Worm (Caenorhabditis elegans): ENCODE measurements around the gene tyra-3.

Gene tyra-3

DNA sequence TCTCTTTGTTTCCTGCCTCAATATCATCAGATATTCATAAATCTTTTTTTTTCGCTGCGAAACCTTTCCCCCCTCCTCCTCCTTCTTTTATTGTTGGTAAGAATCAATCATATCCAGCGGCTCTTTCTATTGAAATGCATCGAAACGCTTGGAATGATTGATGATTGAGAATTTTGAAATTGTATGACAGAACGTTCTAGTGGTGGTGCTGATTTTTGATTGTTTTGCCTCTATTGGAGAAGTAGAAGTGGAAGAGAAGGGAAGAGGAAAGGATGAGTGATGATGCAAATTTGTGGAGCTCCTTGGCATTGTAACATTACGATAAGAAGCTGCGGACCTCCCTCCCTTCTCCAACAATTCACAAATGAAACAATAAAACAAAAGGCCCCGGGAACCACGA, 17.7 kb downstream of the tyra-3 start:
- TF ChIP-seq unc-55 (GFP tag; optimal IDR thresholded peaks at IDR 0.05) = peak; percentile 51
- TF ChIP-seq Y55F3AM.14 (GFP tag; optimal IDR thresholded peaks at IDR 0.05) = no peak
- TF ChIP-seq ama-1 (optimal IDR thresholded peaks at IDR 0.05) = no peak
- TF ChIP-seq fos-1 (tag; optimal IDR thresholded peaks at IDR 0.05) = no peak
- TF ChIP-seq aly-2 (tag; optimal IDR thresholded peaks at IDR 0.05) = no peak
- TF ChIP-seq mab-5 (tag; optimal IDR thresholded peaks at IDR 0.05) = peak; percentile 2
- no peak for TF ChIP-seq egl-27 (tag; optimal IDR thresholded peaks at IDR 0.05)

ce11 chrX:4969228-4969627, 21.4 kb downstream of the tyra-3 start, which contains the start of gene M03F4.6:
TSS of gene M03F4.6 (minus strand) at chrX:4969328.
- TF ChIP-seq skn-1 (tag; optimal IDR thresholded peaks at IDR 0.05) (no peak), nhr-10 (tag; optimal IDR thresholded peaks at IDR 0.05) (no peak), blmp-1 (tag; optimal IDR thresholded peaks at IDR 0.05; ENCODE audit: insufficient read depth) (peak; percentile 32), nhr-237 (tag; optimal IDR thresholded peaks at IDR 0.05) (no peak), C34F6.9 (tag; optimal IDR thresholded peaks at IDR 0.05) (peak; percentile 9), ztf-4 (tag; optimal IDR thresholded peaks at IDR 0.05) (peak; percentile 76), nhr-23 (tag; optimal IDR thresholded peaks at IDR 0.05) (no peak), sem-4 (tag; optimal IDR thresholded peaks at IDR 0.05) (peak; percentile 65), lin-11 (tag; optimal IDR thresholded peaks at IDR 0.05) (no peak), unc-39 (tag; optimal IDR thresholded peaks at IDR 0.05) (no peak), sma-9 (GFP tag; optimal IDR thresholded peaks at IDR 0.05) (peak; percentile 68), sma-9 (tag; optimal IDR thresholded peaks at IDR 0.05) (no peak), lin-13 (GFP tag; optimal IDR thresholded peaks at IDR 0.05) (peak; percentile 0), lsy-2 (tag; optimal IDR thresholded peaks at IDR 0.05) (peak in 1 of 2 experiments; percentile 54), elt-1 (tag; optimal IDR thresholded peaks at IDR 0.05) (no peak), dmd-4 (tag; optimal IDR thresholded peaks at IDR 0.05) (no peak), nhr-25 (tag; optimal IDR thresholded peaks at IDR 0.05) (no peak), peb-1 (tag; optimal IDR thresholded peaks at IDR 0.05) (no peak), nhr-129 (tag; optimal IDR thresholded peaks at IDR 0.05) (no peak), nhr-21 (tag; optimal IDR thresholded peaks at IDR 0.05) (peak; percentile 20), alr-1 (tag; optimal IDR thresholded peaks at IDR 0.05) (no peak)

- TF ChIP-seq ztf-1 (GFP tag; conservative IDR thresholded peaks at IDR 0.05) (no peak), nhr-77 (tag; optimal IDR thresholded peaks at IDR 0.05) (no peak), fos-1 (tag; optimal IDR thresholded peaks at IDR 0.05) (no peak), elt-1 (tag; optimal IDR thresholded peaks at IDR 0.05) (no peak), nhr-21 (tag; optimal IDR thresholded peaks at IDR 0.05) (no peak), egl-27 (tag; optimal IDR thresholded peaks at IDR 0.05) (no peak), peb-1 (tag; optimal IDR thresholded peaks at IDR 0.05) (no peak), zag-1 (tag; optimal IDR thresholded peaks at IDR 0.05) (no peak), elt-3 (tag; optimal IDR thresholded peaks at IDR 0.05) (no peak), unc-39 (tag; optimal IDR thresholded peaks at IDR 0.05) (no peak), nhr-6 (tag; optimal IDR thresholded peaks at IDR 0.05) (no peak), ceh-82 (tag; optimal IDR thresholded peaks at IDR 0.05) (no peak), unc-55 (GFP tag; optimal IDR thresholded peaks at IDR 0.05) (no peak), snpc-4 (tag; optimal IDR thresholded peaks at IDR 0.05) (no peak), mbf-1 (tag; optimal IDR thresholded peaks at IDR 0.05) (no peak), C34F6.9 (tag; optimal IDR thresholded peaks at IDR 0.05) (no peak), nhr-12 (tag; optimal IDR thresholded peaks at IDR 0.05) (no peak), gmeb-1 (tag; optimal IDR thresholded peaks at IDR 0.05) (no peak)
Observed at ce11 chrX:4970863-4971345, 23.1 kb downstream of the tyra-3 start, which contains the start of gene calu-1. TSS of gene calu-1 (minus strand) at chrX:4970913.

- TF ChIP-seq fos-1 (tag; optimal IDR thresholded peaks at IDR 0.05) = peak; percentile 36
- TF ChIP-seq nhr-25 (tag; optimal IDR thresholded peaks at IDR 0.05) = peak; percentile 51
- peak; percentile 74 for TF ChIP-seq crh-2 (tag; optimal IDR thresholded peaks at IDR 0.05)
- TF ChIP-seq snpc-4 (tag; optimal IDR thresholded peaks at IDR 0.05) = no peak
- TF ChIP-seq gmeb-1 (tag; optimal IDR thresholded peaks at IDR 0.05) = no peak
- peak; percentile 54 for TF ChIP-seq peb-1 (tag; optimal IDR thresholded peaks at IDR 0.05)
- TF ChIP-seq ceh-16 (tag; optimal IDR thresholded peaks at IDR 0.05) = peak; percentile 34
- peak; percentile 41 for TF ChIP-seq blmp-1 (tag; optimal IDR thresholded peaks at IDR 0.05; ENCODE audit: insufficient read depth)
- peak; percentile 2 for TF ChIP-seq sma-3 (GFP tag; optimal IDR thresholded peaks at IDR 0.05)
- no peak for TF ChIP-seq nhr-10 (tag; optimal IDR thresholded peaks at IDR 0.05)
- TF ChIP-seq nhr-21 (tag; optimal IDR thresholded peaks at IDR 0.05) = no peak
- TF ChIP-seq sma-9 (GFP tag; optimal IDR thresholded peaks at IDR 0.05) = peak; percentile 41
- TF ChIP-seq sma-9 (tag; optimal IDR thresholded peaks at IDR 0.05) = no peak
- no peak for TF ChIP-seq mab-5 (tag; optimal IDR thresholded peaks at IDR 0.05)
- TF ChIP-seq nhr-129 (tag; optimal IDR thresholded peaks at IDR 0.05) = peak; percentile 84
- peak; percentile 27 for TF ChIP-seq C34F6.9 (tag; optimal IDR thresholded peaks at IDR 0.05)
- no peak for TF ChIP-seq nhr-23 (tag; optimal IDR thresholded peaks at IDR 0.05)
- TF ChIP-seq F13H6.1 (tag; optimal IDR thresholded peaks at IDR 0.05) = peak; percentile 79
- TF ChIP-seq nhr-11 (tag; optimal IDR thresholded peaks at IDR 0.05) = peak; percentile 48
- TF ChIP-seq lsy-2 (tag; optimal IDR thresholded peaks at IDR 0.05) = peak; percentile 2 to 40
- TF ChIP-seq mdl-1 (tag; optimal IDR thresholded peaks at IDR 0.05) = peak in 1 of 2 experiments; percentile 74
- TF ChIP-seq sem-4 (tag; optimal IDR thresholded peaks at IDR 0.05) = peak; percentile 40
- no peak for TF ChIP-seq elt-3 (tag; optimal IDR thresholded peaks at IDR 0.05)
Observed at ce11 chrX:4971427-4971826, 23.6 kb downstream of the tyra-3 start.
